Worm (Caenorhabditis elegans) whole organism, L4/young adult: ENCODE results near the gene ZK593.2.

Source experiments
- W03F9.2 ChIP-seq: fragments of 150-350 bp; optimal IDR thresholded peaks from 2 replicates; lab custom pipeline; 2014; ENCODE audit warnings: missing biosample characterization, missing genetic modification characterization
- dao-5 ChIP-seq: sonication (generic microtip); optimal IDR thresholded peaks from 2 replicates; lab custom pipeline; 2016; ENCODE audit warnings: missing genotype, missing genetic modification characterization, moderate library complexity, missing compliant biosample characterization
- him-1 ChIP-seq: sonication (generic microtip); optimal IDR thresholded peaks from 2 replicates; lab custom pipeline; 2016; ENCODE audit warnings: missing genotype, missing genetic modification reagents, missing genetic modification characterization, missing compliant biosample characterization

DNA sequence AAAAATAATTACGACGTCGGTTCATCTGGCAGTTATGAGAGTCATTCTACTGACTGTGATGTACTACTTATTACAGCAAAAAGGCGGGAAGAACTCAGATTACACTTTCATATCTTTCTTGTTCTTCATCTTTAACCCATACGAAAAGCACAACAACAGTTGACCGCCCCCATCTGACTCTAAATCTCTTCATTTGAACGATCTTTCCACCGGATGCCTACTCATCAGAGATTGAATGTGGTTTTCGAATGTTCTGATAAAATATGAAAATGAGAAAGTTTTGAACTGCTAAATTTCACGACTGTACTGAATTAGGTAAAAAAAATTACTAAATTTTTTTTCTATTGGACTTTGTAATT lies 45.0 kb downstream of the ZK593.2 start, which contains the start of gene sri-19:
- TF ChIP-seq dao-5 (tag; lab: Kevin White, UChicago), result no peak
- TF ChIP-seq W03F9.2 (tag; lab: Kevin White, UChicago), result no peak
- TF ChIP-seq him-1 (tag; lab: Kevin White, UChicago), result no peak
